Fruit fly (Drosophila melanogaster): Measurements from ENCODE around the gene CG4860.

CG4860 gene

dm6 chr3R:12219497-12219896 is 1.8 kb downstream of the CG4860 start, which contains the start of gene Cog1 (continued):
- peak; percentile 63; the same call in 2 of the 3 replicates for TF ChIP-seq HLH4C (GFP tag; IDR thresholded peaks at IDR 0.05; ENCODE audit: partially characterized antibody)
- no peak for TF ChIP-seq sd (tag; optimal IDR thresholded peaks at IDR 0.05)
- TF ChIP-seq CG2116 (GFP tag; optimal IDR thresholded peaks at IDR 0.05), result peak; percentile 83
- no peak for TF ChIP-seq lola (GFP tag; optimal IDR thresholded peaks at IDR 0.05)
- TF ChIP-seq CG6272 (GFP tag; IDR thresholded peaks at IDR 0.05), result no peak
- no peak for TF ChIP-seq abd-A (tag; optimal IDR thresholded peaks at IDR 0.05)
- no peak for TF ChIP-seq Dbx (GFP tag; IDR thresholded peaks at IDR 0.05)
- no peak for TF ChIP-seq CG17361 (GFP tag; IDR thresholded peaks at IDR 0.05)
- TF ChIP-seq CG18262 (tag; optimal IDR thresholded peaks at IDR 0.05), result no peak
- no peak for TF ChIP-seq so (GFP tag; IDR thresholded peaks at IDR 0.05)
- peak; percentile 63 for TF ChIP-seq stwl (tag; optimal IDR thresholded peaks at IDR 0.05)
- TF ChIP-seq CG12071 (GFP tag; optimal IDR thresholded peaks at IDR 0.05), result no peak
- no peak for TF ChIP-seq fd3F (GFP tag; optimal IDR thresholded peaks at IDR 0.05)
- TF ChIP-seq Fer1 (GFP tag; optimal IDR thresholded peaks at IDR 0.05), result no peak
- no peak for TF ChIP-seq Aef1 (GFP tag; IDR thresholded peaks at IDR 0.05)
- TF ChIP-seq Atf3 (GFP tag; optimal IDR thresholded peaks at IDR 0.05), result no peak
- no peak for TF ChIP-seq run (tag; optimal IDR thresholded peaks at IDR 0.05)
- no peak for TF ChIP-seq HLH54F (GFP tag; optimal IDR thresholded peaks at IDR 0.05)
- TF ChIP-seq mirr (GFP tag; optimal IDR thresholded peaks at IDR 0.05), result no peak
- peak; percentile 55; the same call in 1 of the 2 replicates for TF ChIP-seq ato (GFP tag; IDR thresholded peaks at IDR 0.05; ENCODE audit: partially characterized antibody)
- TF ChIP-seq CG9727 (GFP tag; optimal IDR thresholded peaks at IDR 0.05), result no peak
- no peak for TF ChIP-seq CG5180 (GFP tag; optimal IDR thresholded peaks at IDR 0.05)
- no peak for TF ChIP-seq ems (GFP tag; optimal IDR thresholded peaks at IDR 0.05)
- no peak for TF ChIP-seq slp2 (GFP tag; optimal IDR thresholded peaks at IDR 0.05)
- no peak for TF ChIP-seq CG32532 (GFP tag; IDR thresholded peaks at IDR 0.05)
- TF ChIP-seq Stat92E (GFP tag; optimal IDR thresholded peaks at IDR 0.05), result no peak
- TF ChIP-seq da (GFP tag; optimal IDR thresholded peaks at IDR 0.05), result no peak
- no peak for TF ChIP-seq Nf-YB (GFP tag; optimal IDR thresholded peaks at IDR 0.05)
- TF ChIP-seq scrt (GFP tag; optimal IDR thresholded peaks at IDR 0.05), result no peak
- TF ChIP-seq CG42726 (GFP tag; IDR thresholded peaks at IDR 0.05; ENCODE audit: partially characterized antibody), result no peak
- no peak for TF ChIP-seq fd96Cb (tag; optimal IDR thresholded peaks at IDR 0.05)
- no peak for TF ChIP-seq ranshi (GFP tag; IDR thresholded peaks at IDR 0.05)
- no peak for TF ChIP-seq CoRest (tag; optimal IDR thresholded peaks at IDR 0.05)
- TF ChIP-seq CG16813 (GFP tag; IDR thresholded peaks at IDR 0.05; ENCODE audit: partially characterized antibody), result peak; percentile 64; the same call in 2 of the 3 replicates
- TF ChIP-seq CG11696 (GFP tag; IDR thresholded peaks at IDR 0.05), result no peak
- TF ChIP-seq CG18764 (GFP tag; optimal IDR thresholded peaks at IDR 0.05), result no peak
- no peak for TF ChIP-seq org-1 (GFP tag; optimal IDR thresholded peaks at IDR 0.05)
- no peak for TF ChIP-seq CG14965 (GFP tag; optimal IDR thresholded peaks at IDR 0.05; ENCODE audit: borderline replicate concordance)
- TF ChIP-seq CG15073 (GFP tag; optimal IDR thresholded peaks at IDR 0.05), result no peak
- no peak for TF ChIP-seq Rx (GFP tag; IDR thresholded peaks at IDR 0.05)
- TF ChIP-seq zen2 (GFP tag; IDR thresholded peaks at IDR 0.05; ENCODE audit: partially characterized antibody), result peak; percentile 75
- TF ChIP-seq tio (GFP tag; optimal IDR thresholded peaks at IDR 0.05), result no peak
- no peak for TF ChIP-seq bcd (GFP tag; optimal IDR thresholded peaks at IDR 0.05)
- TF ChIP-seq Oli (tag; optimal IDR thresholded peaks at IDR 0.05), result no peak
- peak; percentile 2 for TF ChIP-seq trem (tag; optimal IDR thresholded peaks at IDR 0.05)
- TF ChIP-seq ewg (GFP tag; optimal IDR thresholded peaks at IDR 0.05), result no peak
- no peak for TF ChIP-seq Poxn (GFP tag; IDR thresholded peaks at IDR 0.05)
- no peak for TF ChIP-seq Taf1 (GFP tag; IDR thresholded peaks at IDR 0.05)
- TF ChIP-seq CG15269 (tag; optimal IDR thresholded peaks at IDR 0.05), result no peak
- no peak for TF ChIP-seq Xrp1 (GFP tag; IDR thresholded peaks at IDR 0.05)
- no peak for TF ChIP-seq ssp (GFP tag; IDR thresholded peaks at IDR 0.05)

All from whole organism, embryonic.